Fruit fly (Drosophila melanogaster) whole organism, wandering third instar larva: ENCODE results near the gene CG13239.

Source experiments
- Abd-B ChIP-seq: fragments of >200 bp; optimal IDR thresholded peaks from 2 replicates; lab custom pipeline; 2017; ENCODE audit warnings: missing biosample characterization, missing genetic modification characterization
- CG32264 ChIP-seq: fragments of 200-800 bp; sonication (Bioruptor generic); optimal IDR thresholded peaks from 2 replicates; lab custom pipeline; 2016; ENCODE audit warnings: missing biosample characterization, missing genetic modification characterization
- CG9705 ChIP-seq: fragments of 200-800 bp; sonication (Bioruptor generic); optimal IDR thresholded peaks from 2 replicates; lab custom pipeline; 2018; ENCODE audit warnings: missing biosample characterization, mild to moderate bottlenecking, missing genetic modification characterization
- CrebA ChIP-seq: fragments of 200-800 bp; sonication (Bioruptor generic); optimal IDR thresholded peaks from 2 replicates; lab custom pipeline; 2016; ENCODE audit warnings: missing biosample characterization, mild to moderate bottlenecking, missing genetic modification characterization, borderline replicate concordance
- Dfd ChIP-seq: fragments of >200 bp; optimal IDR thresholded peaks from 2 replicates; lab custom pipeline; 2017; ENCODE audit warnings: missing biosample characterization, missing genetic modification characterization
- Dif ChIP-seq: fragments of 200-275, 200-300 bp; sonication (Bioruptor generic); optimal IDR thresholded peaks from 2 replicates; lab custom pipeline; 2018; ENCODE audit warnings: missing biosample characterization, missing genetic modification characterization; ENCODE audit not compliant: partially characterized antibody
- GATAd ChIP-seq: sonication (Bioruptor generic); optimal IDR thresholded peaks from 2 replicates; lab custom pipeline; 2016; ENCODE audit warnings: missing biosample characterization, missing genetic modification characterization
- HLH106 ChIP-seq: fragments of 200-800 bp; optimal IDR thresholded peaks from 3 replicates; lab custom pipeline; 2019; ENCODE audit warnings: missing biosample characterization, mild to moderate bottlenecking, missing genetic modification characterization, moderate library complexity
- Hnf4 ChIP-seq: fragments of 200-800 bp; sonication (Bioruptor generic); optimal IDR thresholded peaks from 2 replicates; lab custom pipeline; 2016; ENCODE audit warnings: missing biosample characterization, mild to moderate bottlenecking, missing genetic modification characterization
- Hr78 ChIP-seq: fragments of >200 bp; optimal IDR thresholded peaks from 2 replicates; lab custom pipeline; 2017; ENCODE audit warnings: missing biosample characterization, missing genetic modification characterization
- Hr83 ChIP-seq: fragments of 200-300 bp; sonication (Bioruptor generic); optimal IDR thresholded peaks from 2 replicates; lab custom pipeline; 2016; ENCODE audit warnings: missing biosample characterization, mild to moderate bottlenecking, missing genetic modification characterization, moderate library complexity; ENCODE audit not compliant: poor library complexity, severe bottlenecking
- Jra ChIP-seq: sonication (Bioruptor generic); optimal IDR thresholded peaks from 2 replicates; lab custom pipeline; 2016; ENCODE audit warnings: missing biosample characterization, missing genetic modification characterization
- Mio ChIP-seq: sonication (Bioruptor generic); optimal IDR thresholded peaks from 2 replicates; lab custom pipeline; 2016; ENCODE audit warnings: missing biosample characterization, missing genetic modification characterization
- Myc ChIP-seq: fragments of >200 bp; optimal IDR thresholded peaks from 2 replicates; lab custom pipeline; 2017
- N ChIP-seq: fragments of >200 bp; optimal IDR thresholded peaks from 2 replicates; lab custom pipeline; 2018; ENCODE audit warnings: missing biosample characterization, missing external identifiers, missing genetic modification characterization
- OdsH ChIP-seq: fragments of 200-800 bp; sonication (Bioruptor generic); optimal IDR thresholded peaks from 2 replicates; lab custom pipeline; 2016; ENCODE audit warnings: missing biosample characterization, mild to moderate bottlenecking, missing genetic modification characterization
- Rel ChIP-seq, 2 experiments: fragments of 200-800 bp; sonication (Bioruptor generic) in 1 of 2; optimal IDR thresholded peaks; 2 replicates in 1 of 2; 3 replicates in 1 of 2; lab custom pipeline; 2016 to 2019; ENCODE audit warnings: mild to moderate bottlenecking in 2 of 2, missing biosample characterization in 2 of 2, missing genetic modification characterization in 2 of 2, moderate library complexity in 1 of 2
- Sp1 ChIP-seq: fragments of 200-800 bp; sonication (Bioruptor generic); optimal IDR thresholded peaks from 3 replicates; lab custom pipeline; 2019; ENCODE audit warnings: missing biosample characterization, mild to moderate bottlenecking, missing genetic modification characterization, moderate library complexity
- Vsx2 ChIP-seq: fragments of 200-300, 225-300 bp; sonication (Bioruptor generic); optimal IDR thresholded peaks from 2 replicates; lab custom pipeline; 2018; ENCODE audit warnings: missing biosample characterization, missing genetic modification characterization; ENCODE audit not compliant: partially characterized antibody
- br ChIP-seq: fragments of 200-800 bp; sonication (Bioruptor generic); optimal IDR thresholded peaks from 2 replicates; lab custom pipeline; 2016; ENCODE audit warnings: missing biosample characterization, missing genetic modification characterization
- brk ChIP-seq: fragments of 200-800 bp; sonication (Bioruptor generic); optimal IDR thresholded peaks from 2 replicates; lab custom pipeline; 2016; ENCODE audit warnings: missing biosample characterization, mild to moderate bottlenecking, missing genetic modification characterization
- dl ChIP-seq, 2 experiments: fragments of 175-275, 200-275 bp in 1 of 2; fragments of 200-275 bp in 1 of 2; sonication (Bioruptor generic); optimal IDR thresholded peaks; lab custom pipeline; 2018; ENCODE audit warnings: mild to moderate bottlenecking in 2 of 2, missing biosample characterization in 2 of 2, missing genetic modification characterization in 2 of 2, moderate library complexity in 2 of 2; ENCODE audit not compliant: partially characterized antibody in 2 of 2, insufficient read depth in 1 of 2
- dmrt93B ChIP-seq: fragments of 200-800 bp; sonication (Bioruptor generic); optimal IDR thresholded peaks from 2 replicates; lab custom pipeline; 2018; ENCODE audit warnings: missing biosample characterization, mild to moderate bottlenecking, missing genetic modification characterization
- dsf ChIP-seq: sonication (Bioruptor generic); optimal IDR thresholded peaks from 2 replicates; lab custom pipeline; 2016; ENCODE audit warnings: missing biosample characterization, missing genetic modification characterization, borderline replicate concordance
- ey ChIP-seq: fragments of 200-800 bp; sonication (Bioruptor generic); optimal IDR thresholded peaks from 2 replicates; lab custom pipeline; 2016; ENCODE audit warnings: missing biosample characterization, missing genetic modification characterization
- foxo ChIP-seq, 2 experiments: fragments of 200-800 bp; sonication (Bioruptor generic); optimal IDR thresholded peaks; 2 replicates in 1 of 2; 3 replicates in 1 of 2; lab custom pipeline; 2016 to 2017; ENCODE audit warnings: missing biosample characterization in 2 of 2, missing genetic modification characterization in 2 of 2
- fru ChIP-seq: fragments of 200-800 bp; sonication (Bioruptor generic); optimal IDR thresholded peaks from 3 replicates; lab custom pipeline; 2016; ENCODE audit warnings: missing biosample characterization, mild to moderate bottlenecking, missing genetic modification characterization
- h ChIP-seq: fragments of 200-800 bp; sonication (Bioruptor generic); optimal IDR thresholded peaks from 3 replicates; lab custom pipeline; 2016; ENCODE audit warnings: missing biosample characterization, mild to moderate bottlenecking, missing genetic modification characterization
- jim ChIP-seq: fragments of 175-275, 200-325 bp; sonication (Bioruptor generic); optimal IDR thresholded peaks from 2 replicates; lab custom pipeline; 2016; ENCODE audit warnings: missing biosample characterization, mild to moderate bottlenecking, missing genetic modification characterization
- lola ChIP-seq: fragments of >200 bp; optimal IDR thresholded peaks from 2 replicates; lab custom pipeline; 2017; ENCODE audit warnings: missing biosample characterization, missing genetic modification characterization
- pan ChIP-seq: fragments of >200 bp; optimal IDR thresholded peaks from 2 replicates; lab custom pipeline; 2017
- psq ChIP-seq: fragments of 200-800 bp; sonication (Bioruptor generic); optimal IDR thresholded peaks from 3 replicates; lab custom pipeline; 2017; ENCODE audit warnings: missing biosample characterization, mild to moderate bottlenecking, missing genetic modification characterization, moderate library complexity
- rgr ChIP-seq: fragments of 200-800 bp; sonication (Bioruptor generic); optimal IDR thresholded peaks from 3 replicates; lab custom pipeline; 2016; ENCODE audit warnings: missing biosample characterization, mild to moderate bottlenecking, missing genetic modification characterization
- sage ChIP-seq: fragments of 200-800 bp; sonication (Bioruptor generic); optimal IDR thresholded peaks from 2 replicates; lab custom pipeline; 2016; ENCODE audit warnings: missing biosample characterization, mild to moderate bottlenecking, missing genetic modification characterization
- sv ChIP-seq: fragments of 200-800 bp; sonication (Bioruptor generic); optimal IDR thresholded peaks from 3 replicates; lab custom pipeline; 2016; ENCODE audit warnings: missing biosample characterization, missing genetic modification characterization
- tai ChIP-seq: sonication (Bioruptor generic); optimal IDR thresholded peaks from 2 replicates; lab custom pipeline; 2016; ENCODE audit warnings: missing biosample characterization, missing genetic modification characterization
- usp ChIP-seq: fragments of >200 bp; optimal IDR thresholded peaks from 2 replicates; lab custom pipeline; 2017; ENCODE audit warnings: missing biosample characterization, missing genetic modification characterization
- woc ChIP-seq: sonication (Bioruptor generic); optimal IDR thresholded peaks from 2 replicates; lab custom pipeline; 2016; ENCODE audit warnings: missing biosample characterization, mild to moderate bottlenecking, missing genetic modification characterization

Gene CG13239

DNA sequence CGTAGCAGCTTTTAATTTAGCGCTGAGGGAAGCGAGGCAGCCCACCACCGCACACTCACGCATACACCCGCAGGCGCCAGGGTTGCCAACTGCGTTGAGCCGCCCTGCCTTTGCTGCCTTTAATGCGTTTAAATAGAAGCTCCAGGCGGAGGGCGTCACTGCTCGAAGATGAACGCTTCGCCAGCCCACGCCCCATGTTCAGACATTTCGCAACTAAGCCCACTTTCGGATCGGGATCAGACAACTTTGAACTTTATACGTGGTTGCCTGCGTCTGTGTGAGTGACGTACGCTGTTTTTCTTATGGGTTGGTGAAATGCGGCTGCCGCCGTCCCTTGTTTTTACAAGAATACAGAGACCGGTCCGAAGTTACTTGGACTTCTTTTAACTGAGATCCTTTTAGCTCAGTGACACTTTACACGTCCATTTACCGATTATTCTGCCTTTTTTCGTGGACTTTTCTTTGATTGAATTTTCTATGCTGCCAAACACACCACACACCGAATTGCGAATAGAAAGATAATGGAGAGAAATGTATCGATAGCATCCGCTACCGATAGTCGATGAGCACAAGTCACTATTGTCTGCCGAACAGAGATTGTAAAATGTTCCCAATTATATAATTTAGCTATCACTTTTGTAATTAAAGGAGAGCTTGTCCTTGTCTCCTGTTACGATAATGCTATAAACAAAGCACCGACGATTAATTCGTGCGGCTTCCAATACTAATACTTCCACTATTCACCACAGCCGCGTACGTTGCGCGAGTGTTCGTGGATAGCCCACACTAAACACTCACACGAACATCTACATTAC lies 10.7 kb downstream of the CG13239 start:
- no peak for TF ChIP-seq CrebA (GFP tag; lab: Kevin White, UChicago)
- peak; percentile 9 for TF ChIP-seq br (GFP tag; lab: Kevin White, UChicago)
- no peak for TF ChIP-seq CG32264
- TF ChIP-seq Hr83 (GFP tag; lab: Kevin White, UChicago): no peak
- TF ChIP-seq sv (GFP tag; lab: Kevin White, UChicago): no peak
- no peak for TF ChIP-seq pan (lab: Kevin White, UChicago)
- peak; percentile 49 for TF ChIP-seq brk (GFP tag; lab: Kevin White, UChicago)
- TF ChIP-seq usp (GFP tag; lab: Kevin White, UChicago): no peak
- no peak for TF ChIP-seq Rel (GFP tag; optimal IDR thresholded peaks at IDR 0.05; lab: Kevin White, UChicago)
- no peak for TF ChIP-seq Rel (tag; optimal IDR thresholded peaks at IDR 0.05; lab: Kevin White, UChicago)
- TF ChIP-seq dmrt93B (GFP tag; lab: Kevin White, UChicago): no peak
- TF ChIP-seq fru (GFP tag; lab: Kevin White, UChicago): no peak
- peak; percentile 60 for TF ChIP-seq Myc (lab: Kevin White, UChicago)
- no peak for TF ChIP-seq ey
- TF ChIP-seq dl (GFP tag; optimal IDR thresholded peaks at IDR 0.05; lab: Kevin White, UChicago; ENCODE audit: insufficient read depth in 1 of 2, partially characterized antibody in 2 of 2): no peak
- no peak for TF ChIP-seq CG9705 (GFP tag; lab: Kevin White, UChicago)
- TF ChIP-seq tai (GFP tag; lab: Kevin White, UChicago): no peak
- TF ChIP-seq Dif (GFP tag; lab: Kevin White, UChicago): no peak
- TF ChIP-seq sage (GFP tag; lab: Kevin White, UChicago): no peak
- TF ChIP-seq Hnf4 (GFP tag; lab: Kevin White, UChicago): peak; percentile 42
- TF ChIP-seq Sp1 (GFP tag; lab: Kevin White, UChicago): peak; percentile 2
- peak; percentile 37 for TF ChIP-seq N (GFP tag; lab: Kevin White, UChicago)
- TF ChIP-seq psq (GFP tag; lab: Kevin White, UChicago): peak; percentile 74
- no peak for TF ChIP-seq OdsH
- no peak for TF ChIP-seq Mio (GFP tag; lab: Kevin White, UChicago)
- TF ChIP-seq dsf (GFP tag; lab: Kevin White, UChicago): no peak
- no peak for TF ChIP-seq rgr (GFP tag; lab: Kevin White, UChicago)
- TF ChIP-seq jim: no peak
- no peak for TF ChIP-seq Vsx2 (GFP tag; lab: Kevin White, UChicago)
- no peak for TF ChIP-seq lola
- TF ChIP-seq Hr78 (GFP tag; lab: Kevin White, UChicago): no peak
- no peak for TF ChIP-seq GATAd (GFP tag; lab: Kevin White, UChicago)
- no peak for TF ChIP-seq Jra (GFP tag; lab: Kevin White, UChicago)
- no peak for TF ChIP-seq Dfd (GFP tag; lab: Kevin White, UChicago)
- peak; percentile 33 for TF ChIP-seq h (GFP tag; lab: Kevin White, UChicago)
- no peak for TF ChIP-seq Abd-B (GFP tag; lab: Kevin White, UChicago)
- TF ChIP-seq foxo (GFP tag; optimal IDR thresholded peaks at IDR 0.05; lab: Kevin White, UChicago): peak in 1 of 2 experiments; percentile 26
- no peak for TF ChIP-seq woc (GFP tag; lab: Kevin White, UChicago)
- TF ChIP-seq HLH106 (tag; lab: Kevin White, UChicago): peak; percentile 3
- TF ChIP-seq, all 38 proteins: peak for 10

DNA sequence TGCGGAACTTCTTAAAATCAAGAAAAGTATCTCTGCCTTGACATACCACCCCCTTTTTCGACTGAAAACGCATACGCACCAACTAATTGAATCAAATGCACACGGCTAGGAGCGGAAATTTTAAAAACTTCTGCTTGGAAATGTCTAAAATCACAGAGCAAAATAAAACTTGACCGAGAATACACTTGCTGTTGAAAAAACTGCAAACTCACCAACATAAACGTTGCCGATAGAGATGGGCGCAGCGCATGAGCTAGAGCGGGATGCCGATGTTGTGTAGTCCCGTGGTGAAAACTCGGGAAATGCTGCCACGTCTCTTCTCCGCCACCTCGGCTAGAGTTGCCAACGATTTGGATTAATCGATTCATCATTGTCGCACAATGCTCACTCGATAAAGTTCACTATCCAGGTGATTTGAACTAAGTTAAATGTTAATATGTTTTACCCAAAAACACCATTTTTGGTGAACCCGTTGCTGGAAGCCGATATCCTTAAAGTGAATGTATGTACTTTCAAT lies 11.3 kb downstream of the CG13239 start, which contains the start of the genes CG11109 and Arf1:
CG11109 (plus strand) TSS at position 356 of the 517 bp plus-strand sequence.
Arf1 (minus strand) TSS at position 387 of the 517 bp plus-strand sequence.
- TF ChIP-seq Rel (GFP tag; optimal IDR thresholded peaks at IDR 0.05; lab: Kevin White, UChicago): no peak
- peak; percentile 40 for TF ChIP-seq Rel (tag; optimal IDR thresholded peaks at IDR 0.05; lab: Kevin White, UChicago)
- TF ChIP-seq psq (GFP tag; lab: Kevin White, UChicago): no peak
- TF ChIP-seq jim: no peak
- peak; percentile 63 for TF ChIP-seq fru (GFP tag; lab: Kevin White, UChicago)
- TF ChIP-seq rgr (GFP tag; lab: Kevin White, UChicago): peak; percentile 16
- no peak for TF ChIP-seq pan (lab: Kevin White, UChicago)
- TF ChIP-seq CG32264: no peak
- no peak for TF ChIP-seq dmrt93B (GFP tag; lab: Kevin White, UChicago)
- TF ChIP-seq foxo (GFP tag; optimal IDR thresholded peaks at IDR 0.05; lab: Kevin White, UChicago): no peak
- TF ChIP-seq lola: no peak
- TF ChIP-seq Sp1 (GFP tag; lab: Kevin White, UChicago): peak; percentile 36
- no peak for TF ChIP-seq Vsx2 (GFP tag; lab: Kevin White, UChicago)
- no peak for TF ChIP-seq woc (GFP tag; lab: Kevin White, UChicago)
- peak; percentile 44 for TF ChIP-seq Myc (lab: Kevin White, UChicago)
- peak; percentile 48 for TF ChIP-seq Jra (GFP tag; lab: Kevin White, UChicago)
- no peak for TF ChIP-seq ey
- no peak for TF ChIP-seq Hnf4 (GFP tag; lab: Kevin White, UChicago)
- TF ChIP-seq sage (GFP tag; lab: Kevin White, UChicago): no peak
- TF ChIP-seq br (GFP tag; lab: Kevin White, UChicago): no peak
- no peak for TF ChIP-seq usp (GFP tag; lab: Kevin White, UChicago)
- no peak for TF ChIP-seq h (GFP tag; lab: Kevin White, UChicago)
- no peak for TF ChIP-seq Hr78 (GFP tag; lab: Kevin White, UChicago)
- no peak for TF ChIP-seq dsf (GFP tag; lab: Kevin White, UChicago)
- TF ChIP-seq GATAd (GFP tag; lab: Kevin White, UChicago): no peak
- no peak for TF ChIP-seq N (GFP tag; lab: Kevin White, UChicago)
- TF ChIP-seq CG9705 (GFP tag; lab: Kevin White, UChicago): no peak
- TF ChIP-seq Hr83 (GFP tag; lab: Kevin White, UChicago): peak; percentile 60
- no peak for TF ChIP-seq HLH106 (tag; lab: Kevin White, UChicago)
- no peak for TF ChIP-seq brk (GFP tag; lab: Kevin White, UChicago)
- TF ChIP-seq dl (GFP tag; optimal IDR thresholded peaks at IDR 0.05; lab: Kevin White, UChicago; ENCODE audit: insufficient read depth in 1 of 2, partially characterized antibody in 2 of 2): no peak
